Worm (Caenorhabditis elegans) whole organism, L4/young adult: ENCODE results near the gene E02H4.4.

ENCODE experiments used
- W03F9.2 ChIP-seq: fragments of 150-350 bp; optimal IDR thresholded peaks from 2 replicates; lab custom pipeline; 2014; ENCODE audit warnings: missing biosample characterization, missing genetic modification characterization
- dao-5 ChIP-seq: sonication (generic microtip); optimal IDR thresholded peaks from 2 replicates; lab custom pipeline; 2016; ENCODE audit warnings: missing genotype, missing genetic modification characterization, moderate library complexity, missing compliant biosample characterization
- him-1 ChIP-seq: sonication (generic microtip); optimal IDR thresholded peaks from 2 replicates; lab custom pipeline; 2016; ENCODE audit warnings: missing genotype, missing genetic modification reagents, missing genetic modification characterization, missing compliant biosample characterization

- no peak for TF ChIP-seq him-1
- TF ChIP-seq dao-5 (tag; lab: Kevin White, UChicago): no peak
- no peak for TF ChIP-seq W03F9.2 (tag; lab: Kevin White, UChicago)
These were observed 34.6 kb upstream of the E02H4.4 start, which contains the start of gene K06G5.3 for ce11 chrX:14223156-14223555.
